Fruit fly (Drosophila melanogaster) whole organism, prepupa: ENCODE measurements around the gene Wwox.

Experiments
- CG11762 ChIP-seq: fragments of 200-800 bp; sonication (Bioruptor generic); optimal IDR thresholded peaks from 3 replicates; lab custom pipeline; 2016; ENCODE audit warnings: missing biosample characterization, missing genetic modification characterization; ENCODE audit not compliant: insufficient read depth
- CG4318 ChIP-seq: fragments of 200-800 bp; sonication (Bioruptor generic); optimal IDR thresholded peaks from 3 replicates; lab custom pipeline; 2017; ENCODE audit warnings: missing biosample characterization, mild to moderate bottlenecking, missing genetic modification characterization
- CG6276 ChIP-seq: fragments of 200-800 bp; sonication (Bioruptor generic); optimal IDR thresholded peaks from 2 replicates; lab custom pipeline; 2017; ENCODE audit warnings: missing biosample characterization, mild to moderate bottlenecking, missing genetic modification characterization
- CG6792 ChIP-seq: fragments of 200-800 bp; sonication (Bioruptor generic); optimal IDR thresholded peaks from 3 replicates; lab custom pipeline; 2016; ENCODE audit warnings: missing biosample characterization, missing genetic modification characterization
- Eip78C ChIP-seq: fragments of 200-800 bp; sonication (Bioruptor generic); peaks from one replicate; lab custom pipeline; 2016; ENCODE audit warnings: missing biosample characterization, missing genetic modification characterization
- Sox102F ChIP-seq: fragments of 200-800 bp; sonication (Bioruptor generic); optimal IDR thresholded peaks from 2 replicates; lab custom pipeline; 2016; ENCODE audit warnings: missing biosample characterization, mild to moderate bottlenecking, missing genetic modification characterization
- cyc ChIP-seq: fragments of 200-800 bp; sonication (Bioruptor generic); optimal IDR thresholded peaks from 3 replicates; lab custom pipeline; 2016; ENCODE audit warnings: missing biosample characterization, missing genetic modification characterization
- dsx ChIP-seq: fragments of 200-800 bp; optimal IDR thresholded peaks from 3 replicates; lab custom pipeline; 2019; ENCODE audit warnings: missing biosample characterization, mild to moderate bottlenecking, missing genetic modification characterization, moderate library complexity; ENCODE audit not compliant: poor library complexity, severe bottlenecking
- eg ChIP-seq: fragments of 200-800 bp; sonication (Bioruptor generic); IDR thresholded peaks from 3 replicates; pipeline ENCODE4 v1.3.6; 2022; ENCODE audit warnings: missing biosample characterization, missing genetic modification characterization
- lz ChIP-seq: fragments of 200-800 bp; sonication (Bioruptor generic); optimal IDR thresholded peaks from 3 replicates; lab custom pipeline; 2016; ENCODE audit warnings: missing biosample characterization, missing genetic modification characterization

DNA sequence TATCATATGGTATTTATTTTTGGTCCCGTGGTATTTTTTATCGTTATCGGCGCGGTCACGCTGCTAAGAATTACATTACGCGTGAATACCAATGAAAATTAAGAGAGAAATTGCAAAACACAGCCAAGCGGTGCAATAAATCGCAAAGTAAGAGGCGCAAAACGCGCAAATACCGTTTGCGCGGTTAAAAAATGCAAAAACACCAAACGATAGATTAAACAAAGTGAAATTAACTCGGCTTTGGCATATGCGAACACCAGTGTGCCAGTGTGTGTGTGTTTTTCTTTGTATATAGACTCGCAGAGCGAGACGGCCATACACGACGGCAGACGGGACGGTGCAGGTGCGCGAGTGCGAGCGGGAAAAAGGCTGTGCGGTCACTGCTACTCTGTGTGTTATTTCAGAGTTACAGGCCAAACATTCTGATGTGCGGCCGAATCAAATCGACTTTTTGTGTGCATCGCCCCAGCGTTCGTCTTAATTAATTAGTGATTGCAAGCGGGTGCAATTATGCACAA is 26.7 kb upstream of the Wwox start, which contains the start of gene Cka:
- TF ChIP-seq CG4318 (GFP tag; lab: Kevin White, UChicago) (no peak), cyc (no peak), Sox102F (no peak), lz (GFP tag; lab: Kevin White, UChicago) (no peak), Eip78C (peak; percentile 73), CG6792 (GFP tag; lab: Kevin White, UChicago) (no peak), dsx (GFP tag; lab: Kevin White, UChicago) (peak; percentile 42), eg (peak; percentile 63), CG11762 (no peak), CG6276 (no peak)
